Fruit fly (Drosophila melanogaster) whole organism, adult: ENCODE results near the gene scaf6.

Source experiments
- CG11617 ChIP-seq: fragments of 200-800 bp; sonication (Bioruptor generic); optimal IDR thresholded peaks from 2 replicates; lab custom pipeline; 2017; ENCODE audit warnings: mild to moderate bottlenecking, missing biosample characterization, missing genetic modification reagents, missing genetic modification characterization
- CG12768 ChIP-seq: fragments of 200-800 bp; sonication (Bioruptor generic); optimal IDR thresholded peaks from 2 replicates; lab custom pipeline; 2017; ENCODE audit warnings: missing biosample characterization, missing genetic modification characterization, mild to moderate bottlenecking, moderate library complexity, missing genetic modification reagents
- CG14711 ChIP-seq: fragments of 200-800 bp; sonication (Bioruptor generic); optimal IDR thresholded peaks from 2 replicates; lab custom pipeline; 2018; ENCODE audit warnings: missing biosample characterization, mild to moderate bottlenecking, missing genetic modification characterization, moderate library complexity
- CG1620 ChIP-seq: fragments of 200-800 bp; sonication (Bioruptor generic); optimal IDR thresholded peaks from 2 replicates; lab custom pipeline; 2016; ENCODE audit warnings: missing biosample characterization, missing genetic modification characterization
- CG33017 ChIP-seq: fragments of 200-800 bp; sonication (Bioruptor generic); optimal IDR thresholded peaks from 2 replicates; lab custom pipeline; 2018; ENCODE audit warnings: missing biosample characterization, mild to moderate bottlenecking, missing genetic modification characterization, moderate library complexity
- CG7101 ChIP-seq: fragments of 200-800 bp; sonication (Bioruptor generic); optimal IDR thresholded peaks from 2 replicates; lab custom pipeline; 2018; ENCODE audit warnings: missing biosample characterization, mild to moderate bottlenecking, missing genetic modification characterization, moderate library complexity
- Clk ChIP-seq: fragments of 200-800 bp; sonication (Bioruptor generic); optimal IDR thresholded peaks from 2 replicates; lab custom pipeline; 2017; ENCODE audit warnings: missing biosample characterization, missing genetic modification characterization
- Crg-1 ChIP-seq: fragments of 200-800 bp; sonication (Bioruptor generic); optimal IDR thresholded peaks from 2 replicates; lab custom pipeline; 2016; ENCODE audit warnings: missing biosample characterization, missing genetic modification characterization
- Hr96 ChIP-seq: fragments of 200-800 bp; sonication (Bioruptor generic); optimal IDR thresholded peaks from 2 replicates; lab custom pipeline; 2016; ENCODE audit warnings: missing biosample characterization, missing genetic modification characterization
- cnc ChIP-seq, 2 experiments: fragments of >200 bp; optimal IDR thresholded peaks; 2 replicates each; lab custom pipeline; 2017

DNA sequence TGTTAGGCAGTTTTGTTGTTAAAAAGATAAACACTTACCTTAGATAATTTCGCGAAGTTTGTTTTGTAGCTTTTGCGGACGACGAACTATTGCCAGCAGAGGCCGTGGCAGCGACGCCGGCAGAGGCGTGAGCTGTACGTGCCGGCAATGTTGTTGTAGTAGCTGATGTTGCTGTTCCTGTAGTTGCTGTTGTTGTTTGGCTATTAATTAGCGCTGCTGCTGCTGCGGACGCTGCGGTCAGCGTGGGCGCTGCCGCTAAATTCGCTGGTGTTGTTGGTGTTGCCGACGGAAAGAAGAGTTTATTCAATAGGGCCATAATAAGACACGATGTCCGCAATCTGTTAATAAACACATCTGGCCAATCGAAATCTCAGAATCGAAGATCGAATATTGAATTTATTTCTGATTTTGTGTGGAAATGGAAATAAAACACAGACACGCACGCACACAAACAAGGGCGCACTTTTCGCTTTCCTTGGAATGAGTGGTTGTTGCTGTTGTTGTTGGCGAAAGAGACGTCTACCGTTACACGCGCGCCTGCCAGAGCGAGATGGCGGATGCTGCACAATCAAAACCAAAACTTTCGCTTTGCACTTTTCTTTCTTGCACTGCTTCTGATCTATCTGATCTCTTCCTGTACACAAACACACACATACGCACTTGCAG, 30.9 kb downstream of the scaf6 start:
- TF ChIP-seq CG11617 (no peak), CG7101 (no peak), Crg-1 (GFP tag; lab: Kevin White, UChicago) (no peak), CG12768 (GFP tag; lab: Kevin White, UChicago) (no peak), Clk (GFP tag; lab: Kevin White, UChicago) (no peak), Hr96 (GFP tag; lab: Kevin White, UChicago) (no peak), CG14711 (tag; lab: Kevin White, UChicago) (no peak), CG1620 (GFP tag; lab: Kevin White, UChicago) (no peak), CG33017 (tag; lab: Kevin White, UChicago) (no peak), cnc (optimal IDR thresholded peaks at IDR 0.05; lab: Kevin White, UChicago) (no peak)
